In genomic region chrIV:6880415-6880814, ce11 we compare ENCODE assay signal across 3 worm cellular contexts.
TF ChIP-seq lines count a peak whose summit lies in the region.

No protein-coding gene starts in this region.

TF ChIP-seq in whole organism, L1 larva, 84 proteins besides CTCF, POLR2A, EP300 and RAD21 (continued from another document):
- no peak for TF ChIP-seq mab-9 (GFP tag; IDR thresholded peaks at IDR 0.05; lab: Robert Waterston, UW)
- peak; percentile 12 for TF ChIP-seq dsc-1 (tag; optimal IDR thresholded peaks at IDR 0.05; lab: Kevin White, UChicago)
- TF ChIP-seq lin-15B (tag; optimal IDR thresholded peaks at IDR 0.05; lab: Kevin White, UChicago): no peak
- TF ChIP-seq nhr-71 (tag; optimal IDR thresholded peaks at IDR 0.05; lab: Kevin White, UChicago): no peak
- TF ChIP-seq pqm-1 (tag; optimal IDR thresholded peaks at IDR 0.05; lab: Kevin White, UChicago): peak; percentile 12
- peak; percentile 33 for TF ChIP-seq tlp-1 (tag; optimal IDR thresholded peaks at IDR 0.05; lab: Kevin White, UChicago)
- no peak for TF ChIP-seq isw-1 (GFP tag; IDR thresholded peaks at IDR 0.05; lab: Robert Waterston, UW)
- TF ChIP-seq snu-23 (GFP tag; optimal IDR thresholded peaks at IDR 0.05; lab: Kevin White, UChicago): no peak
- TF ChIP-seq snpc-4 (tag; optimal IDR thresholded peaks at IDR 0.05; lab: Kevin White, UChicago): no peak
- no peak for TF ChIP-seq aha-1 (tag; optimal IDR thresholded peaks at IDR 0.05; lab: Kevin White, UChicago)
- TF ChIP-seq ztf-4 (tag; optimal IDR thresholded peaks at IDR 0.05; lab: Kevin White, UChicago): no peak
- TF ChIP-seq unc-98 (GFP tag; IDR thresholded peaks at IDR 0.05; lab: Robert Waterston, UW): no peak

TF ChIP-seq in whole organism, L2 larva, 48 proteins besides CTCF, POLR2A, EP300 and RAD21 (continued from another document):
- no peak for TF ChIP-seq skn-1 (tag; optimal IDR thresholded peaks at IDR 0.05; lab: Kevin White, UChicago)
- TF ChIP-seq blmp-1 (tag; optimal IDR thresholded peaks at IDR 0.05; lab: Kevin White, UChicago; ENCODE audit: insufficient read depth): no peak
- no peak for TF ChIP-seq unc-62 (GFP tag; optimal IDR thresholded peaks at IDR 0.05; lab: Kevin White, UChicago)

TF ChIP-seq in whole organism, L4 larva, 104 proteins besides CTCF, POLR2A, EP300 and RAD21 (continued from another document):
- TF ChIP-seq nhr-102 (tag; optimal IDR thresholded peaks at IDR 0.05; lab: Kevin White, UChicago): peak; percentile 46
- no peak for TF ChIP-seq ceh-28 (tag; optimal IDR thresholded peaks at IDR 0.05; lab: Kevin White, UChicago)
- TF ChIP-seq dmd-9 (GFP tag; IDR thresholded peaks at IDR 0.05; lab: Robert Waterston, UW): no peak
- no peak for TF ChIP-seq arid-1 (GFP tag; conservative IDR thresholded peaks at IDR 0.05; lab: Robert Waterston, UW)
- TF ChIP-seq nhr-28 (tag; optimal IDR thresholded peaks at IDR 0.05; lab: Kevin White, UChicago): peak; percentile 61
- TF ChIP-seq nhr-42 (GFP tag; IDR thresholded peaks at IDR 0.05; lab: Robert Waterston, UW): 0 out of 2 replicates have a peak, but pooled peaks have one; percentile 32
- TF ChIP-seq mep-1 (tag; optimal IDR thresholded peaks at IDR 0.05; lab: Kevin White, UChicago): no peak
- TF ChIP-seq mes-2 (tag; optimal IDR thresholded peaks at IDR 0.05; lab: Kevin White, UChicago; ENCODE audit: poor library complexity, severe bottlenecking): peak; percentile 35
- TF ChIP-seq nhr-77 (tag; optimal IDR thresholded peaks at IDR 0.05; lab: Kevin White, UChicago): peak; percentile 70
- TF ChIP-seq mxl-2 (GFP tag; conservative IDR thresholded peaks at IDR 0.05; lab: Robert Waterston, UW): peak; percentile 61; the same call in 1 of the 2 replicates
- TF ChIP-seq nhr-41 (GFP tag; IDR thresholded peaks at IDR 0.05; lab: Robert Waterston, UW): peak; percentile 96
- no peak for TF ChIP-seq attf-4 (tag; optimal IDR thresholded peaks at IDR 0.05; lab: Kevin White, UChicago)
- peak in 1 of 2 experiments; percentile 33 for TF ChIP-seq lsy-2 (tag; optimal IDR thresholded peaks at IDR 0.05; lab: Kevin White, UChicago)
- TF ChIP-seq ctbp-1 (GFP tag; IDR thresholded peaks at IDR 0.05; lab: Robert Waterston, UW): no peak
- TF ChIP-seq T20F7.1 (GFP tag; optimal IDR thresholded peaks at IDR 0.05; lab: Kevin White, UChicago): no peak
- no peak for TF ChIP-seq vab-7 (GFP tag; IDR thresholded peaks at IDR 0.05; lab: Robert Waterston, UW)
- TF ChIP-seq unc-39 (tag; optimal IDR thresholded peaks at IDR 0.05; lab: Kevin White, UChicago): no peak
- TF ChIP-seq F37D6.2 (tag; optimal IDR thresholded peaks at IDR 0.05; lab: Kevin White, UChicago): no peak
- 0 out of 2 replicates have a peak, but pooled peaks have one; percentile 17 for TF ChIP-seq pha-4 (GFP tag; IDR thresholded peaks at IDR 0.05; lab: Robert Waterston, UW)
- TF ChIP-seq pha-4 (tag; optimal IDR thresholded peaks at IDR 0.05; lab: Kevin White, UChicago): no peak
- TF ChIP-seq hlh-11 (tag; optimal IDR thresholded peaks at IDR 0.05; lab: Kevin White, UChicago): peak; percentile 80
- no peak for TF ChIP-seq unc-130 (GFP tag; optimal IDR thresholded peaks at IDR 0.05; lab: Kevin White, UChicago)
- no peak for TF ChIP-seq zag-1 (tag; optimal IDR thresholded peaks at IDR 0.05; lab: Kevin White, UChicago)
- peak; percentile 95 for TF ChIP-seq dmd-6 (GFP tag; IDR thresholded peaks at IDR 0.05; lab: Robert Waterston, UW)
- no peak for TF ChIP-seq jun-1 (tag; optimal IDR thresholded peaks at IDR 0.05; lab: Kevin White, UChicago)
- peak; percentile 95 for TF ChIP-seq php-3 (GFP tag; IDR thresholded peaks at IDR 0.05; lab: Robert Waterston, UW)
- no peak for TF ChIP-seq ZK337.2 (GFP tag; IDR thresholded peaks at IDR 0.05; lab: Robert Waterston, UW)
